Worm (Caenorhabditis elegans) whole organism, L1 larva: Measurements from ENCODE around the gene F19H6.6.

Experiments
- C16A3.4 ChIP-seq: fragments of 150-350 bp; optimal IDR thresholded peaks from 2 replicates; lab custom pipeline; 2014; ENCODE audit warnings: missing biosample characterization, missing genetic modification characterization
- aly-2 ChIP-seq: fragments of 150-350 bp; optimal IDR thresholded peaks from 2 replicates; lab custom pipeline; 2014; ENCODE audit warnings: missing biosample characterization, missing genetic modification characterization
- ceh-90 ChIP-seq: sonication (generic microtip); optimal IDR thresholded peaks from 2 replicates; lab custom pipeline; 2016; ENCODE audit warnings: missing genetic modification characterization, missing compliant biosample characterization
- ces-1 ChIP-seq: fragments of 150-350 bp; optimal IDR thresholded peaks from 2 replicates; lab custom pipeline; 2014; ENCODE audit warnings: missing biosample characterization, missing genetic modification reagents, missing genetic modification characterization
- efl-1 ChIP-seq, 4 experiments: fragments of 150-350 bp; optimal IDR thresholded peaks in 3 of 4; peaks in 1 of 4; 1 replicate in 1 of 4; 2 replicates in 3 of 4; lab custom pipeline; 2014; ENCODE audit warnings: missing biosample characterization in 2 of 4, missing genetic modification characterization in 2 of 4, missing genetic modification reagents in 2 of 4
- efl-3 ChIP-seq: fragments of 200-800 bp; sonication (Bioruptor generic); optimal IDR thresholded peaks from 2 replicates; lab custom pipeline; 2018; ENCODE audit warnings: mild to moderate bottlenecking, missing genetic modification characterization, missing compliant biosample characterization
- fkh-10 ChIP-seq: sonication (generic microtip); optimal IDR thresholded peaks from 2 replicates; lab custom pipeline; 2017; ENCODE audit warnings: missing biosample characterization, missing genetic modification reagents, missing genetic modification characterization
- irx-1 ChIP-seq: sonication (generic microtip); optimal IDR thresholded peaks from 2 replicates; lab custom pipeline; 2016; ENCODE audit warnings: missing genetic modification characterization, missing compliant biosample characterization
- jun-1 ChIP-seq: fragments of 150-350 bp; optimal IDR thresholded peaks from 2 replicates; lab custom pipeline; 2014; ENCODE audit warnings: missing biosample characterization, missing genetic modification reagents, missing genetic modification characterization
- lin-14 ChIP-seq: fragments of 200-800 bp; sonication (Bioruptor generic); optimal IDR thresholded peaks from 2 replicates; lab custom pipeline; 2018; ENCODE audit warnings: mild to moderate bottlenecking, missing genetic modification characterization, moderate library complexity, missing compliant biosample characterization
- nhr-19 ChIP-seq: fragments of 200-800 bp; sonication (Bioruptor generic); conservative IDR thresholded peaks from 2 replicates; pipeline ENCODE4 v1.3.6; 2022; ENCODE audit warnings: missing genetic modification characterization, missing compliant biosample characterization
- nhr-47 ChIP-seq: sonication (generic microtip); optimal IDR thresholded peaks from 2 replicates; lab custom pipeline; 2016; ENCODE audit warnings: mild to moderate bottlenecking, missing genetic modification characterization, moderate library complexity, missing compliant biosample characterization
- nhr-71 ChIP-seq: sonication (generic microtip); optimal IDR thresholded peaks from 2 replicates; lab custom pipeline; 2016; ENCODE audit warnings: mild to moderate bottlenecking, missing genetic modification characterization, moderate library complexity, missing compliant biosample characterization
- nhr-76 ChIP-seq: sonication (generic microtip); optimal IDR thresholded peaks from 2 replicates; lab custom pipeline; 2017; ENCODE audit warnings: missing biosample characterization, missing genetic modification characterization
- swsn-7 ChIP-seq: sonication (generic microtip); optimal IDR thresholded peaks from 2 replicates; lab custom pipeline; 2016; ENCODE audit warnings: missing genetic modification characterization, missing compliant biosample characterization
- tbx-2 ChIP-seq: sonication (generic microtip); optimal IDR thresholded peaks from 2 replicates; lab custom pipeline; 2016; ENCODE audit warnings: missing genetic modification characterization, missing compliant biosample characterization
- tlp-1 ChIP-seq: fragments of 150-350 bp; optimal IDR thresholded peaks from 2 replicates; lab custom pipeline; 2014; ENCODE audit warnings: missing biosample characterization, missing genetic modification characterization
- zag-1 ChIP-seq: fragments of 150-350 bp; optimal IDR thresholded peaks from 2 replicates; lab custom pipeline; 2014; ENCODE audit warnings: missing biosample characterization, missing genetic modification characterization

F19H6.6 gene

ce11 chrX:12406592-12406991 lies 46.0 kb downstream of the F19H6.6 start:
- no peak for TF ChIP-seq tlp-1 (tag; lab: Kevin White, UChicago)
- no peak for TF ChIP-seq nhr-19
- no peak for TF ChIP-seq zag-1
- no peak for TF ChIP-seq tbx-2 (tag; lab: Kevin White, UChicago)
- TF ChIP-seq jun-1 (tag; lab: Kevin White, UChicago), result no peak
- no peak for TF ChIP-seq ceh-90
- no peak for TF ChIP-seq aly-2 (tag; lab: Kevin White, UChicago)
- TF ChIP-seq irx-1 (tag; lab: Kevin White, UChicago), result no peak
- no peak for TF ChIP-seq nhr-76
- TF ChIP-seq efl-1 (optimal IDR thresholded peaks at IDR 0.05; lab: Kevin White, UChicago), result no peak
- no peak for TF ChIP-seq efl-1 (GFP tag; optimal IDR thresholded peaks at IDR 0.05 in 1 of 2; lab: Kevin White, UChicago)

ce11 chrX:12407297-12407696 lies 46.7 kb downstream of the F19H6.6 start:
- TF ChIP-seq swsn-7 (tag; lab: Kevin White, UChicago) (peak; percentile 8), ces-1 (GFP tag; lab: Kevin White, UChicago) (peak; percentile 78), aly-2 (tag; lab: Kevin White, UChicago) (no peak), nhr-71 (tag; lab: Kevin White, UChicago) (peak; percentile 22), efl-1 (optimal IDR thresholded peaks at IDR 0.05; lab: Kevin White, UChicago) (no peak), efl-1 (GFP tag; optimal IDR thresholded peaks at IDR 0.05 in 1 of 2; lab: Kevin White, UChicago) (no peak), efl-3 (GFP tag; lab: Kevin White, UChicago) (no peak), fkh-10 (GFP tag; lab: Kevin White, UChicago) (peak; percentile 83), nhr-47 (tag; lab: Kevin White, UChicago) (peak; percentile 20), C16A3.4 (tag; lab: Kevin White, UChicago) (no peak), tbx-2 (tag; lab: Kevin White, UChicago) (peak; percentile 30), lin-14 (peak; percentile 78)
